Fruit fly (Drosophila melanogaster): Measurements from ENCODE around the gene odd.

The odd gene

DNA sequence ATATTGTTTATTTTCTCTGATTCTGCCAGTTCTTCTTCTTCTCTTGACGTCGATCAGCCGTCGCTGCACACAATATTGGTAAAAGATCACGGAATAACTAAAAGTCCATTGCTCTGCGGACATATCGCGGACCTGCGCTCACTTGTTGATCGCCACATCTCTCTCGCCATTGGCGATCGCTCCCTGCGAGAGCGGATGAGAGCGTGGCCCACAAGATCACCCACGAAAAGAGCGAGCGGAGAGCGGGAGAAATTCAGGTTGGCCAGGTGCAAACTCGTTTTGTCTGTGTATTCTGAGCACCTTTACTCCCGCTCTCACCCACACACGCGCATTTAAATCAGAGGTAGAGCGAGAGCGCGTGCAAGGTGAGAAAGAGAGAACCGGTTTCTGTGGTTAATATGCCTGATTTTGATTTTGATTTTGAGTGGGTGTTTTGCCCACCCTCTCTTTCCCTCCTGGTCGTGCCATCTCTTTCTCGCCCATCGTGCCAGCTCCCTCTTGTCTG is 25.8 kb downstream of the odd start, which contains the start of gene sob (continued):
- TF ChIP-seq esn (GFP tag; optimal IDR thresholded peaks at IDR 0.05) (peak; percentile 36), CG16779 (tag; optimal IDR thresholded peaks at IDR 0.05) (peak; percentile 22), CG1621 (tag; optimal IDR thresholded peaks at IDR 0.05) (peak; percentile 20), lz (GFP tag; optimal IDR thresholded peaks at IDR 0.05) (no peak), Sox15 (GFP tag; optimal IDR thresholded peaks at IDR 0.05) (no peak), CG10669 (GFP tag; optimal IDR thresholded peaks at IDR 0.05) (peak; percentile 26), eg (GFP tag; IDR thresholded peaks at IDR 0.05) (peak; percentile 65), CG11294 (GFP tag; IDR thresholded peaks at IDR 0.05) (0 out of 2 replicates have a peak, but pooled peaks have one; percentile 15), topi (GFP tag; optimal IDR thresholded peaks at IDR 0.05) (peak; percentile 40), Sox14 (GFP tag; optimal IDR thresholded peaks at IDR 0.05) (peak; percentile 2), Eip78C (GFP tag) (peak; percentile 76), CG3919 (GFP tag; optimal IDR thresholded peaks at IDR 0.05) (peak; percentile 37), salr (GFP tag; optimal IDR thresholded peaks at IDR 0.05) (no peak), CG11762 (GFP tag; optimal IDR thresholded peaks at IDR 0.05; ENCODE audit: insufficient read depth) (no peak), CG6792 (GFP tag; optimal IDR thresholded peaks at IDR 0.05) (no peak), Hr4 (GFP tag; optimal IDR thresholded peaks at IDR 0.05) (no peak), fd85E (GFP tag; optimal IDR thresholded peaks at IDR 0.05) (peak; percentile 29), vri (GFP tag; optimal IDR thresholded peaks at IDR 0.05) (peak; percentile 2), CG31627 (GFP tag; optimal IDR thresholded peaks at IDR 0.05) (no peak), fkh (GFP tag; optimal IDR thresholded peaks at IDR 0.05) (peak; percentile 5), pdm3 (GFP tag; optimal IDR thresholded peaks at IDR 0.05) (no peak), dsx (GFP tag; optimal IDR thresholded peaks at IDR 0.05; ENCODE audit: poor library complexity, severe bottlenecking) (no peak), Lpt (GFP tag; optimal IDR thresholded peaks at IDR 0.05) (peak; percentile 35), CG6276 (GFP tag; optimal IDR thresholded peaks at IDR 0.05) (peak; percentile 20)

DNA sequence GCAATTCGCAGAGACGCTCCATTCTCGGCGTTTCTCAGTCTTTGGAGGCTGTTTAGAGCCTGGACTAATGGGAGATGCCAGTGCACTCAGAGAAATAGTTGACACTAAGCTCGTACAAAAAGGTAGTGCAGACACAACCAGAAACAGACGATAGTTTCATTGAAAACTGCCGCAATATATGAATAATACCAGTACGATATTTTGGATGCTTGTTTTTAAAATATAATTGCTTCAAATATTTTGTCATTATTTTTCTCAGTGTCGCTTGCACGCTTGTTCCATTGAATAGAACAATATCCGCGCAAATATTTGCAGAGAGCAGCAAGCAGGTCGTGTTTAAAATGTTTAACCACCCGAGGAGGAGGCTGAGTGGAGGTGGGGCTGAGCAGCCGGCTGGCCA is 30.0 kb downstream of the odd start:
- TF ChIP-seq esn (GFP tag; optimal IDR thresholded peaks at IDR 0.05), result peak; percentile 10
- TF ChIP-seq svp (GFP tag), result no peak
- no peak for TF ChIP-seq CG11294 (GFP tag; IDR thresholded peaks at IDR 0.05)
- TF ChIP-seq CG10631 (GFP tag; optimal IDR thresholded peaks at IDR 0.05), result peak; percentile 20
- TF ChIP-seq achi (GFP tag; optimal IDR thresholded peaks at IDR 0.05), result peak; percentile 45
- TF ChIP-seq Hr39 (GFP tag; optimal IDR thresholded peaks at IDR 0.05), result peak; percentile 22
- no peak for TF ChIP-seq lz (GFP tag; optimal IDR thresholded peaks at IDR 0.05)
- TF ChIP-seq CG32006 (GFP tag; optimal IDR thresholded peaks at IDR 0.05), result peak; percentile 55
- no peak for TF ChIP-seq eg (GFP tag; IDR thresholded peaks at IDR 0.05)
- no peak for TF ChIP-seq CG16779 (tag; optimal IDR thresholded peaks at IDR 0.05)
- TF ChIP-seq CG8119 (GFP tag; IDR thresholded peaks at IDR 0.05), result peak; percentile 41; the same call in 1 of the 3 replicates
- TF ChIP-seq Sox102F (GFP tag; optimal IDR thresholded peaks at IDR 0.05), result no peak
- TF ChIP-seq Smox (GFP tag; optimal IDR thresholded peaks at IDR 0.05), result no peak
- no peak for TF ChIP-seq net (GFP tag; optimal IDR thresholded peaks at IDR 0.05)
- no peak for TF ChIP-seq CG8632 (GFP tag; optimal IDR thresholded peaks at IDR 0.05)
- TF ChIP-seq CG11762 (GFP tag; optimal IDR thresholded peaks at IDR 0.05; ENCODE audit: insufficient read depth), result no peak
- no peak for TF ChIP-seq CG10669 (GFP tag; optimal IDR thresholded peaks at IDR 0.05)
- no peak for TF ChIP-seq spab (GFP tag; optimal IDR thresholded peaks at IDR 0.05)
- TF ChIP-seq Eip78C (GFP tag), result peak; percentile 87
- TF ChIP-seq OdsH (GFP tag; optimal IDR thresholded peaks at IDR 0.05), result peak; percentile 19
- TF ChIP-seq pdm3 (GFP tag; optimal IDR thresholded peaks at IDR 0.05), result peak; percentile 24
- TF ChIP-seq acj6 (GFP tag; optimal IDR thresholded peaks at IDR 0.05), result peak; percentile 14
- no peak for TF ChIP-seq CG9139 (GFP tag; optimal IDR thresholded peaks at IDR 0.05)
- TF ChIP-seq CG3919 (GFP tag; optimal IDR thresholded peaks at IDR 0.05), result peak; percentile 32
- no peak for TF ChIP-seq fd85E (GFP tag; optimal IDR thresholded peaks at IDR 0.05)
- no peak for TF ChIP-seq salr (GFP tag; optimal IDR thresholded peaks at IDR 0.05)
- TF ChIP-seq CG31627 (GFP tag; optimal IDR thresholded peaks at IDR 0.05), result no peak
- TF ChIP-seq CG6163 (GFP tag; IDR thresholded peaks at IDR 0.05), result peak; percentile 67
- no peak for TF ChIP-seq Eip93F (GFP tag; optimal IDR thresholded peaks at IDR 0.05)
- peak; percentile 17 for TF ChIP-seq cyc (GFP tag; optimal IDR thresholded peaks at IDR 0.05)
- TF ChIP-seq fd59A (GFP tag; optimal IDR thresholded peaks at IDR 0.05), result no peak
- peak; percentile 2 for TF ChIP-seq Met (GFP tag; optimal IDR thresholded peaks at IDR 0.05)
- peak; percentile 20 for TF ChIP-seq Sox14 (GFP tag; optimal IDR thresholded peaks at IDR 0.05)
- TF ChIP-seq CG6808 (GFP tag; optimal IDR thresholded peaks at IDR 0.05), result no peak
- TF ChIP-seq Ets21C (GFP tag; optimal IDR thresholded peaks at IDR 0.05), result no peak
- TF ChIP-seq Eip75B (GFP tag; optimal IDR thresholded peaks at IDR 0.05), result peak; percentile 22
- TF ChIP-seq Sox15 (GFP tag; optimal IDR thresholded peaks at IDR 0.05), result no peak
- TF ChIP-seq CG6276 (GFP tag; optimal IDR thresholded peaks at IDR 0.05), result no peak
- peak; percentile 41 for TF ChIP-seq CG15336 (GFP tag; IDR thresholded peaks at IDR 0.05)
- peak; percentile 14 for TF ChIP-seq topi (GFP tag; optimal IDR thresholded peaks at IDR 0.05)
- peak; percentile 39 for TF ChIP-seq Ets96B (tag; optimal IDR thresholded peaks at IDR 0.05)
